Worm (Caenorhabditis elegans) whole organism, L4 larva: Measurements from ENCODE around the gene pygl-1.

Experiments used
- F26F4.8 ChIP-seq: fragments of 200-800 bp; sonication (Bioruptor generic); conservative IDR thresholded peaks from 2 replicates; pipeline ENCODE4 v1.3.6; 2022; ENCODE audit warnings: missing genetic modification characterization, missing compliant biosample characterization
- F44E2.7 ChIP-seq: fragments of 200-800 bp; sonication (Bioruptor generic); IDR thresholded peaks from 2 replicates; pipeline ENCODE4 v2.1.2; 2022; ENCODE audit warnings: missing genetic modification characterization, missing compliant biosample characterization
- F49E8.2 ChIP-seq: sonication (generic microtip); optimal IDR thresholded peaks from 2 replicates; lab custom pipeline; 2016; ENCODE audit warnings: missing compliant biosample characterization, mild to moderate bottlenecking, missing genetic modification characterization, borderline replicate concordance
- R02D3.7 ChIP-seq: fragments of 150-350 bp; sonication (generic microtip); optimal IDR thresholded peaks from 3 replicates; lab custom pipeline; 2014; ENCODE audit warnings: missing biosample characterization, missing genetic modification characterization
- T20F7.1 ChIP-seq: fragments of 200-800 bp; sonication (Bioruptor generic); optimal IDR thresholded peaks from 2 replicates; lab custom pipeline; 2018; ENCODE audit warnings: mild to moderate bottlenecking, missing genetic modification characterization, missing compliant biosample characterization
- T26A8.4 ChIP-seq: fragments of 200-800 bp; sonication (Bioruptor generic); IDR thresholded peaks from 2 replicates; pipeline ENCODE4 v1.3.6; 2022; ENCODE audit warnings: missing genetic modification characterization, missing compliant biosample characterization
- ZK337.2 ChIP-seq: fragments of 200-800 bp; sonication (Bioruptor generic); IDR thresholded peaks from 2 replicates; pipeline ENCODE4 v1.3.6; 2022; ENCODE audit warnings: missing genetic modification reagents, missing genetic modification characterization, missing compliant biosample characterization
- ZK546.5 ChIP-seq, 2 experiments: sonication (generic microtip); optimal IDR thresholded peaks; 2 replicates each; lab custom pipeline; 2017; ENCODE audit warnings: missing biosample characterization in 2 of 2, missing genetic modification characterization in 2 of 2
- aha-1 ChIP-seq: fragments of 150-350 bp; peaks from one replicate; lab custom pipeline; 2014; ENCODE audit warnings: missing biosample characterization, missing genetic modification characterization
- aly-2 ChIP-seq: sonication (generic microtip); optimal IDR thresholded peaks from 2 replicates; lab custom pipeline; 2018; ENCODE audit warnings: missing biosample characterization, missing genetic modification characterization
- ceh-20 ChIP-seq: fragments of 200-800 bp; sonication (Bioruptor generic); IDR thresholded peaks from 2 replicates; pipeline ENCODE4 v1.3.6; 2022; ENCODE audit warnings: missing genetic modification reagents, missing genetic modification characterization, missing compliant biosample characterization
- ceh-44 ChIP-seq: fragments of 200-800 bp; sonication (Bioruptor generic); IDR thresholded peaks from 2 replicates; pipeline ENCODE4 v1.3.6; 2022; ENCODE audit warnings: missing genetic modification reagents, missing genetic modification characterization, missing compliant biosample characterization
- ceh-62 ChIP-seq: sonication (generic microtip); optimal IDR thresholded peaks from 2 replicates; lab custom pipeline; 2017; ENCODE audit warnings: missing biosample characterization, missing genetic modification characterization
- ces-1 ChIP-seq: fragments of 150-350 bp; sonication (generic microtip); optimal IDR thresholded peaks from 4 replicates; lab custom pipeline; 2014; ENCODE audit warnings: missing biosample characterization, missing genetic modification reagents, missing genetic modification characterization
- daf-12 ChIP-seq: fragments of 150-350 bp; optimal IDR thresholded peaks from 2 replicates; lab custom pipeline; 2014; ENCODE audit warnings: missing biosample characterization, missing genetic modification reagents, missing genetic modification characterization
- daf-16 ChIP-seq, 3 experiments: sonication (generic microtip); optimal IDR thresholded peaks; 2 replicates each; lab custom pipeline; 2016 to 2017; ENCODE audit warnings: missing genetic modification characterization in 3 of 3, missing genetic modification reagents in 3 of 3, mild to moderate bottlenecking in 2 of 3, missing compliant biosample characterization in 2 of 3, missing biosample characterization in 1 of 3, moderate library complexity in 1 of 3
- daf-19 ChIP-seq: fragments of 200-800 bp; sonication (Bioruptor generic); conservative IDR thresholded peaks from 2 replicates; pipeline ENCODE4 v1.3.6; 2022; ENCODE audit warnings: missing genetic modification characterization, missing compliant biosample characterization
- dmd-6 ChIP-seq: fragments of 200-800 bp; sonication (Bioruptor generic); IDR thresholded peaks from 2 replicates; pipeline ENCODE4 v1.3.6; 2022; ENCODE audit warnings: missing genetic modification reagents, missing genetic modification characterization, missing compliant biosample characterization
- dmd-8 ChIP-seq: fragments of 200-800 bp; sonication (Bioruptor generic); IDR thresholded peaks from 2 replicates; pipeline ENCODE4 v1.3.6; 2022; ENCODE audit warnings: missing genetic modification characterization, missing compliant biosample characterization
- dpl-1 ChIP-seq: fragments of 150-350 bp; optimal IDR thresholded peaks from 2 replicates; lab custom pipeline; 2014; ENCODE audit warnings: missing biosample characterization, missing genetic modification reagents, missing genetic modification characterization
- fos-1 ChIP-seq: fragments of 150-350 bp; optimal IDR thresholded peaks from 2 replicates; lab custom pipeline; 2014; ENCODE audit warnings: missing biosample characterization, missing genetic modification characterization
- gei-8 ChIP-seq: fragments of 200-800 bp; sonication (Bioruptor generic); optimal IDR thresholded peaks from 2 replicates; lab custom pipeline; 2018; ENCODE audit warnings: mild to moderate bottlenecking, missing genetic modification characterization, missing compliant biosample characterization
- hif-1 ChIP-seq, 2 experiments: sonication (generic microtip); optimal IDR thresholded peaks; 2 replicates each; lab custom pipeline; 2016 to 2017; ENCODE audit warnings: missing compliant biosample characterization in 2 of 2, missing genetic modification characterization in 2 of 2, missing genetic modification reagents in 2 of 2, missing genotype in 2 of 2, mild to moderate bottlenecking in 1 of 2
- hlh-11 ChIP-seq: fragments of 200-800 bp; sonication (Bioruptor generic); optimal IDR thresholded peaks from 2 replicates; lab custom pipeline; 2018; ENCODE audit warnings: mild to moderate bottlenecking, missing genetic modification characterization, missing compliant biosample characterization
- hlh-30 ChIP-seq: sonication (generic microtip); optimal IDR thresholded peaks from 2 replicates; lab custom pipeline; 2017; ENCODE audit warnings: antibody characterized with exemption, mild to moderate bottlenecking, missing genetic modification characterization, missing compliant biosample characterization; ENCODE audit not compliant: insufficient read depth
- hmg-1.1 ChIP-seq: fragments of 200-800 bp; sonication (Bioruptor generic); IDR thresholded peaks from 2 replicates; pipeline ENCODE4 v1.3.6; 2022; ENCODE audit warnings: missing genetic modification reagents, missing genetic modification characterization, missing compliant biosample characterization
- jun-1 ChIP-seq: fragments of 150-350 bp; optimal IDR thresholded peaks from 2 replicates; lab custom pipeline; 2014; ENCODE audit warnings: missing biosample characterization, missing genetic modification reagents, missing genetic modification characterization
- lin-13 ChIP-seq: fragments of 150-350 bp; optimal IDR thresholded peaks from 2 replicates; lab custom pipeline; 2014; ENCODE audit warnings: missing biosample characterization, missing genetic modification reagents, missing genetic modification characterization
- lin-38 ChIP-seq: fragments of 200-800 bp; sonication (Bioruptor generic); IDR thresholded peaks from 2 replicates; pipeline ENCODE4 v1.3.6; 2022; ENCODE audit warnings: missing genetic modification reagents, missing genetic modification characterization, missing compliant biosample characterization
- lin-39 ChIP-seq: fragments of 150-350 bp; optimal IDR thresholded peaks from 2 replicates; lab custom pipeline; 2014; ENCODE audit warnings: missing biosample characterization, missing genetic modification reagents, missing genetic modification characterization
- lsy-2 ChIP-seq, 2 experiments: fragments of 150-350 bp in 1 of 2; sonication (generic microtip) in 1 of 2; optimal IDR thresholded peaks; 2 replicates each; lab custom pipeline; 2014 to 2017; ENCODE audit warnings: missing biosample characterization in 2 of 2, missing genetic modification characterization in 2 of 2
- mdl-1 ChIP-seq, 2 experiments: fragments of 150-350 bp in 1 of 2; sonication (generic microtip) in 1 of 2; optimal IDR thresholded peaks; 2 replicates each; lab custom pipeline; 2014 to 2017; ENCODE audit warnings: missing biosample characterization in 2 of 2, missing genetic modification characterization in 2 of 2
- mep-1 ChIP-seq: fragments of 150-350 bp; sonication (generic microtip); optimal IDR thresholded peaks from 3 replicates; lab custom pipeline; 2014; ENCODE audit warnings: missing biosample characterization, missing genetic modification characterization
- mes-2 ChIP-seq: sonication (generic microtip); optimal IDR thresholded peaks from 2 replicates; lab custom pipeline; 2016; ENCODE audit warnings: missing genotype, mild to moderate bottlenecking, missing genetic modification characterization, missing compliant biosample characterization; ENCODE audit not compliant: poor library complexity, severe bottlenecking
- mxl-3 ChIP-seq: fragments of 200-800 bp; sonication (Bioruptor generic); optimal IDR thresholded peaks from 2 replicates; lab custom pipeline; 2018; ENCODE audit warnings: mild to moderate bottlenecking, missing genetic modification characterization, missing compliant biosample characterization
- nhr-10 ChIP-seq: fragments of 150-350 bp; optimal IDR thresholded peaks from 2 replicates; lab custom pipeline; 2014; ENCODE audit warnings: missing biosample characterization, missing genetic modification characterization
- nhr-102 ChIP-seq: sonication (generic microtip); optimal IDR thresholded peaks from 2 replicates; lab custom pipeline; 2016; ENCODE audit warnings: mild to moderate bottlenecking, missing genetic modification characterization, moderate library complexity, missing compliant biosample characterization
- nhr-11 ChIP-seq: fragments of 150-350 bp; optimal IDR thresholded peaks from 2 replicates; lab custom pipeline; 2014; ENCODE audit warnings: missing biosample characterization, missing genetic modification characterization
- nhr-28 ChIP-seq: fragments of 150-350 bp; optimal IDR thresholded peaks from 2 replicates; lab custom pipeline; 2014; ENCODE audit warnings: missing biosample characterization, missing genetic modification characterization
- nhr-6 ChIP-seq: fragments of 150-350 bp; optimal IDR thresholded peaks from 2 replicates; lab custom pipeline; 2014; ENCODE audit warnings: missing biosample characterization, missing genetic modification characterization
- pha-4 ChIP-seq, 2 experiments: fragments of 150-350 bp in 1 of 2; fragments of 200-800 bp in 1 of 2; sonication (Bioruptor generic) in 1 of 2; IDR thresholded peaks in 1 of 2; optimal IDR thresholded peaks in 1 of 2; 2 replicates each; pipeline versions ENCODE4 v1.3.6 to Lab custom; 2014 to 2022; ENCODE audit warnings: missing genetic modification characterization in 2 of 2, missing genetic modification reagents in 2 of 2, missing biosample characterization in 1 of 2, missing compliant biosample characterization in 1 of 2
- php-3 ChIP-seq: fragments of 200-800 bp; sonication (Bioruptor generic); IDR thresholded peaks from 2 replicates; pipeline ENCODE4 v1.3.6; 2022; ENCODE audit warnings: missing genetic modification reagents, missing genetic modification characterization, missing compliant biosample characterization
- pqm-1 ChIP-seq: sonication (generic microtip); optimal IDR thresholded peaks from 2 replicates; lab custom pipeline; 2017; ENCODE audit warnings: missing biosample characterization, missing genetic modification characterization
- saeg-2 ChIP-seq: fragments of 200-800 bp; sonication (Bioruptor generic); IDR thresholded peaks from 2 replicates; pipeline ENCODE4 v1.3.6; 2022; ENCODE audit warnings: missing genetic modification reagents, missing genetic modification characterization, missing compliant biosample characterization
- tag-97 ChIP-seq: fragments of 200-800 bp; sonication (Bioruptor generic); IDR thresholded peaks from 2 replicates; pipeline ENCODE4 v1.3.6; 2022; ENCODE audit warnings: missing genetic modification characterization, missing compliant biosample characterization
- unc-130 ChIP-seq: sonication (generic microtip); optimal IDR thresholded peaks from 2 replicates; lab custom pipeline; 2016; ENCODE audit warnings: missing genetic modification reagents, missing genetic modification characterization, missing compliant biosample characterization
- unc-62 ChIP-seq, 3 experiments: fragments of 150-350 bp in 1 of 3; sonication (generic microtip); optimal IDR thresholded peaks in 2 of 3; peaks in 1 of 3; 1 replicate in 1 of 3; 2 replicates in 2 of 3; lab custom pipeline; 2014 to 2017; ENCODE audit warnings: missing biosample characterization in 3 of 3, missing genetic modification characterization in 3 of 3, missing genetic modification reagents in 3 of 3, missing genotype in 1 of 3
- zfp-2 ChIP-seq: sonication (generic microtip); optimal IDR thresholded peaks from 2 replicates; lab custom pipeline; 2016; ENCODE audit warnings: mild to moderate bottlenecking, missing genetic modification characterization, missing compliant biosample characterization
- zfp-3 ChIP-seq: fragments of 200-800 bp; sonication (Bioruptor generic); conservative IDR thresholded peaks from 2 replicates; pipeline ENCODE4 v1.3.6; 2022; ENCODE audit warnings: missing genetic modification reagents, missing genetic modification characterization, missing compliant biosample characterization

pygl-1 gene

DNA sequence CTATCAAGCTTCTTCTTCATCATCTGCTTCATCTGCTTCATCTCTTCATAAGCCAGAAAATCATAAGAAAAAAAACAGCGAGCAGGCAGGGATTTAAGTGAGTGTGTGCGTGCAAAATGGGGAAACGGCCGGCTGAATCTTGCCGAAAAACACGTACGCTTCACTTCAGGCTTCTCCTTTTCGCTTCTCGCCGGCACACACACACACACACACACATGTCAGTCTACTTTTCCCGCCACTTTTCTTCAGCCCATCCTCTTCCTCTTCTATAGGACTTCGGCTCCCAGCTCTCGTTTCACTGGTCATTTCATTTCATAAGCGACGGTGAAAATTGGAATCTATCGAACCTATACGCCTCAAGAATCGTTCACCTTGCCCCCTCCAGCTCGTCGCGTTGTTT, 425 bp downstream of the pygl-1 start:
- TF ChIP-seq zfp-2 (tag; lab: Kevin White, UChicago): no peak
- no peak for TF ChIP-seq T20F7.1 (GFP tag; lab: Kevin White, UChicago)
- TF ChIP-seq unc-130: no peak
- no peak for TF ChIP-seq saeg-2 (GFP tag; lab: Robert Waterston, UW)
- TF ChIP-seq nhr-10 (tag; lab: Kevin White, UChicago): no peak
- no peak for TF ChIP-seq ceh-62 (tag; lab: Kevin White, UChicago)
- TF ChIP-seq mxl-3: peak; percentile 46
- TF ChIP-seq lin-39 (tag; lab: Kevin White, UChicago): no peak
- no peak for TF ChIP-seq T26A8.4 (GFP tag; lab: Robert Waterston, UW)
- TF ChIP-seq F49E8.2 (tag; lab: Kevin White, UChicago): no peak
- TF ChIP-seq gei-8: no peak
- TF ChIP-seq ZK546.5 (tag; optimal IDR thresholded peaks at IDR 0.05; lab: Kevin White, UChicago): no peak
- no peak for TF ChIP-seq dmd-8 (GFP tag; lab: Robert Waterston, UW)
- no peak for TF ChIP-seq pha-4 (GFP tag; IDR thresholded peaks at IDR 0.05; lab: Robert Waterston, UW)
- no peak for TF ChIP-seq pha-4 (tag; optimal IDR thresholded peaks at IDR 0.05; lab: Kevin White, UChicago)
- TF ChIP-seq ceh-44 (GFP tag; lab: Robert Waterston, UW): no peak
- TF ChIP-seq aha-1 (tag; lab: Kevin White, UChicago): peak; percentile 98
- TF ChIP-seq aly-2 (tag; lab: Kevin White, UChicago): no peak
- TF ChIP-seq ZK337.2 (GFP tag; lab: Robert Waterston, UW): no peak
- TF ChIP-seq unc-62 (GFP tag; optimal IDR thresholded peaks at IDR 0.05 in 1 of 2; lab: Kevin White, UChicago): peak in 1 of 2 experiments; percentile 92
- no peak for TF ChIP-seq unc-62 (tag; optimal IDR thresholded peaks at IDR 0.05; lab: Kevin White, UChicago)
- no peak for TF ChIP-seq daf-19
- no peak for TF ChIP-seq pqm-1 (tag; lab: Kevin White, UChicago)
- 0 out of 2 replicates have a peak, but pooled peaks have one; percentile 16 for TF ChIP-seq hmg-1.1
- TF ChIP-seq ces-1 (GFP tag; lab: Kevin White, UChicago): no peak
- peak in 1 of 2 experiments; percentile 98 for TF ChIP-seq hif-1 (tag; optimal IDR thresholded peaks at IDR 0.05; lab: Kevin White, UChicago)
- no peak for TF ChIP-seq fos-1 (tag; lab: Kevin White, UChicago)
- no peak for TF ChIP-seq tag-97 (GFP tag; lab: Robert Waterston, UW)
- TF ChIP-seq daf-12 (tag; lab: Kevin White, UChicago): no peak
- TF ChIP-seq nhr-102: no peak
- TF ChIP-seq F26F4.8 (GFP tag; lab: Robert Waterston, UW): no peak
- no peak for TF ChIP-seq jun-1 (tag; lab: Kevin White, UChicago)
- TF ChIP-seq hlh-11 (tag; lab: Kevin White, UChicago): no peak
- TF ChIP-seq php-3 (GFP tag; lab: Robert Waterston, UW): no peak
- no peak for TF ChIP-seq lin-13
- no peak for TF ChIP-seq nhr-6 (tag; lab: Kevin White, UChicago)
- TF ChIP-seq, all 104 proteins: peak for 5

DNA sequence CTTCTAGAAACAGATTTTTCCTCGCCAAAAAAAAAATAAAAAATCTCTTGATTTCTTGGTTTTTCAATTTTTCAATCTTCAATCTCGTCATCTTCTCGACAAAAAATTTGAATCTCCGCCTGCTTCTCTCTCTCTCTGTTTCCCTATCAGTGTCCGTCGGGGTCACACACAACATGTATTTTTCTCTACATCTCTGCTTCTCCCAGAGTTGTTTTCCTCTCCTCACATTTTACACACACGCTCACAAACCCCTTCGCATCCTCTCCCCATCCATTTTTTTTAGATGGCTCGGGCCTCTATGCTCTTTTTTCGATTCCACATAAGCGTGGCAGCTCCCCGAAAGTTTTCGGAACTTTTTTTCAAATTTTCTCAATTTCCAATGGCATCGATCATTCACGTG, 972 bp downstream of the pygl-1 start:
- TF ChIP-seq daf-16 (GFP tag; optimal IDR thresholded peaks at IDR 0.05; lab: Kevin White, UChicago): peak in 1 of 2 experiments; percentile 34
- TF ChIP-seq daf-16 (tag; optimal IDR thresholded peaks at IDR 0.05; lab: Kevin White, UChicago): peak; percentile 72
- peak; percentile 39 for TF ChIP-seq mes-2 (tag; lab: Kevin White, UChicago)
- peak; percentile 80 for TF ChIP-seq nhr-11 (tag; lab: Kevin White, UChicago)
- TF ChIP-seq dpl-1: peak; percentile 66
- TF ChIP-seq lsy-2 (tag; optimal IDR thresholded peaks at IDR 0.05; lab: Kevin White, UChicago): peak in 1 of 2 experiments; percentile 66
- TF ChIP-seq T26A8.4 (GFP tag; lab: Robert Waterston, UW): no peak
- TF ChIP-seq lin-13: peak; percentile 82
- peak; percentile 81 for TF ChIP-seq nhr-28 (tag; lab: Kevin White, UChicago)
- TF ChIP-seq F44E2.7 (GFP tag; lab: Robert Waterston, UW): no peak
- peak; percentile 24; the same call in 1 of the 2 replicates for TF ChIP-seq lin-38 (GFP tag; lab: Robert Waterston, UW)
- peak; percentile 74 for TF ChIP-seq hlh-11 (tag; lab: Kevin White, UChicago)
- TF ChIP-seq pqm-1 (tag; lab: Kevin White, UChicago): peak; percentile 55
- peak; percentile 36; the same call in 1 of the 2 replicates for TF ChIP-seq dmd-6
- TF ChIP-seq nhr-6 (tag; lab: Kevin White, UChicago): no peak
- TF ChIP-seq ceh-20: 0 out of 2 replicates have a peak, but pooled peaks have one; percentile 10
- TF ChIP-seq mep-1 (tag; lab: Kevin White, UChicago): peak; percentile 61
- peak; percentile 20 to 55 for TF ChIP-seq mdl-1 (tag; optimal IDR thresholded peaks at IDR 0.05; lab: Kevin White, UChicago)
- no peak for TF ChIP-seq R02D3.7 (tag; lab: Kevin White, UChicago)
- 0 out of 2 replicates have a peak, but pooled peaks have one; percentile 9 for TF ChIP-seq zfp-3 (GFP tag; lab: Robert Waterston, UW)
- TF ChIP-seq nhr-102: peak; percentile 21
- TF ChIP-seq hlh-30 (tag; lab: Kevin White, UChicago): peak; percentile 70
